Fruit fly (Drosophila melanogaster): ENCODE measurements around the gene lic.

The lic gene

DNA sequence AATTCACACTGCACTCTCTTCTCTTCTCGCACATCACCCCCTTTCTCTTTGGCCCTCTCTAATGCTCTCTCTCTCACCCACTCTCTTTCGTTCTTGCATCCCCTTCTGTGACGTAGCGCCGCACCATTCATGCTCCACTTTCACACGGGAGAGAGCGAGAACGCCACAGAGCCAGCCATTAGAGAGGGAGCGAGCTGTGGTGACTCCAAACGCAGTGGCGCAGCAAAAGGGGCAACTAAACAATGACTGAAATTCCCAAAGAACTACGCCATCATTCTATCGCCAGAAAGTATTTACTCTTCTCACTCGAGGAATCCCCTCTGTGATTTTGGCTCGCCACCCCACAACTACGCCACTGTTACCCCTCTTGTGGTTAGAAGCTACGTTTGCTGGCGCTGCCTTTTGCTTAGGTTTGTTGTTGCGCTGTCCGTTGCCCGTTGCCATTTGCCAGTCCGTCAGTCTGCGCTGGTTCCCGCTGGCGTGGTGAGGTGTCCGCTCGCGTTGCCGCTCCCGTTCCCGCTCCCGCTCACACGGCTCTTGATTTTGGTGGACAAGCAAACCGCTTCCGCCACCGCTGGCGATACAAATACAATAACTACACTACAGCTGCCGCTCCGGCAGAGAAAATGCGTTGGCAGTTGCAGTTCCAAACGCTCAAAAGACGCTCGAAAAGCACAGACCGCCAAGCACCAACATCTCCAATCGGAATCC lies 40.3 kb downstream of the lic start (continued):
- TF ChIP-seq sna (GFP tag; IDR thresholded peaks at IDR 0.05; ENCODE audit: partially characterized antibody) (peak; percentile 74), scrt (GFP tag; optimal IDR thresholded peaks at IDR 0.05) (peak; percentile 97), yki (optimal IDR thresholded peaks at IDR 0.05) (peak; percentile 93), ftz-f1 (GFP tag; optimal IDR thresholded peaks at IDR 0.05) (peak; percentile 96), bbx (GFP tag; IDR thresholded peaks at IDR 0.05; ENCODE audit: partially characterized antibody) (peak; percentile 47; the same call in 1 of the 2 replicates), Optix (GFP tag; IDR thresholded peaks at IDR 0.05) (peak; percentile 99), CG15269 (tag; optimal IDR thresholded peaks at IDR 0.05) (peak; percentile 99), sr (GFP tag; IDR thresholded peaks at IDR 0.05) (peak; percentile 98), Max (GFP tag; optimal IDR thresholded peaks at IDR 0.05) (peak; percentile 96), otp (GFP tag; IDR thresholded peaks at IDR 0.05) (peak; percentile 99), H15 (GFP tag; IDR thresholded peaks at IDR 0.05) (peak; percentile 99), Sox102F (GFP tag; optimal IDR thresholded peaks at IDR 0.05) (peak; percentile 98), Atf3 (GFP tag; optimal IDR thresholded peaks at IDR 0.05) (peak; percentile 99), Adf1 (GFP tag; IDR thresholded peaks at IDR 0.05) (peak; percentile 94), Rx (GFP tag; IDR thresholded peaks at IDR 0.05) (peak; percentile 99), hbn (GFP tag; IDR thresholded peaks at IDR 0.05; ENCODE audit: partially characterized antibody) (no peak; the same call in 1 of the 2 replicates), CoRest (tag; optimal IDR thresholded peaks at IDR 0.05) (peak; percentile 98), salm (tag; optimal IDR thresholded peaks at IDR 0.05) (peak; percentile 96), CG6683 (GFP tag; optimal IDR thresholded peaks at IDR 0.05) (peak; percentile 98), CG6175 (GFP tag; IDR thresholded peaks at IDR 0.05) (peak; percentile 99), da (GFP tag; optimal IDR thresholded peaks at IDR 0.05) (peak; percentile 98), gce (GFP tag; IDR thresholded peaks at IDR 0.05) (peak; percentile 99), CG18262 (tag; optimal IDR thresholded peaks at IDR 0.05) (peak; percentile 96), Nf-YB (GFP tag; optimal IDR thresholded peaks at IDR 0.05) (peak; percentile 87), Oli (tag; optimal IDR thresholded peaks at IDR 0.05) (peak; percentile 98), aop (GFP tag; IDR thresholded peaks at IDR 0.05) (peak; percentile 97), CG1529 (GFP tag; optimal IDR thresholded peaks at IDR 0.05) (peak; percentile 97), CG4328 (GFP tag; optimal IDR thresholded peaks at IDR 0.05) (peak; percentile 96), CG15514 (GFP tag; optimal IDR thresholded peaks at IDR 0.05) (peak; percentile 96), ab (GFP tag; optimal IDR thresholded peaks at IDR 0.05) (peak; percentile 99), Trl (optimal IDR thresholded peaks at IDR 0.05) (peak; percentile 96 to 98), Trl (GFP tag; optimal IDR thresholded peaks at IDR 0.05) (peak; percentile 99), pzg (GFP tag; optimal IDR thresholded peaks at IDR 0.05) (peak; percentile 63), Pdp1 (GFP tag; optimal IDR thresholded peaks at IDR 0.05) (peak; percentile 98 to 99), Awh (GFP tag; IDR thresholded peaks at IDR 0.05) (peak; percentile 99), Atf-2 (GFP tag; optimal IDR thresholded peaks at IDR 0.05) (peak; percentile 98), CG2712 (tag; optimal IDR thresholded peaks at IDR 0.05) (peak; percentile 98), mirr (GFP tag; optimal IDR thresholded peaks at IDR 0.05) (peak; percentile 98), Jarid2 (GFP tag; optimal IDR thresholded peaks at IDR 0.05) (peak; percentile 93), CG13424 (tag; optimal IDR thresholded peaks at IDR 0.05) (peak; percentile 98), CG7357 (GFP tag; IDR thresholded peaks at IDR 0.05) (peak; percentile 95), Sox100B (GFP tag; optimal IDR thresholded peaks at IDR 0.05) (peak; percentile 94), Aef1 (GFP tag; IDR thresholded peaks at IDR 0.05) (peak; percentile 100), CG1233 (GFP tag; optimal IDR thresholded peaks at IDR 0.05) (peak; percentile 98), pros (GFP tag; optimal IDR thresholded peaks at IDR 0.05) (peak; percentile 82), CG10267 (tag; optimal IDR thresholded peaks at IDR 0.05) (peak; percentile 92), CG12769 (tag; optimal IDR thresholded peaks at IDR 0.05) (peak; percentile 100), CG3726 (GFP tag; IDR thresholded peaks at IDR 0.05) (peak; percentile 98), gfzf (GFP tag; optimal IDR thresholded peaks at IDR 0.05) (peak; percentile 35)

Data from whole organism, embryonic.